Fruit fly (Drosophila melanogaster) whole organism, embryonic: ENCODE results near the gene Dis3l2.
A peak's percentile ranks its signal among the peaks of the same experiment; 100 is the strongest.

Experiments used
- B-H2 ChIP-seq: fragments of 200-800 bp; sonication (Bioruptor generic); optimal IDR thresholded peaks from 2 replicates; lab custom pipeline; 2018; ENCODE audit warnings: missing biosample characterization, mild to moderate bottlenecking, missing genetic modification characterization
- CG10267 ChIP-seq: fragments of 200-800 bp; sonication (Bioruptor generic); optimal IDR thresholded peaks from 2 replicates; lab custom pipeline; 2018; ENCODE audit warnings: missing biosample characterization, mild to moderate bottlenecking, missing genetic modification characterization, moderate library complexity
- CG13296 ChIP-seq: fragments of 200-800 bp; sonication (Bioruptor generic); optimal IDR thresholded peaks from 3 replicates; lab custom pipeline; 2018; ENCODE audit warnings: missing biosample characterization, mild to moderate bottlenecking, missing genetic modification characterization
- CG14667 ChIP-seq: fragments of 200-800 bp; sonication (Bioruptor generic); IDR thresholded peaks from 2 replicates; pipeline ENCODE4 v1.3.6; 2022; ENCODE audit warnings: missing biosample characterization, missing genetic modification characterization
- CG17612 ChIP-seq: fragments of 200-800 bp; sonication (Bioruptor generic); IDR thresholded peaks from 2 replicates; pipeline ENCODE4 v1.3.6; 2022; ENCODE audit warnings: missing biosample characterization, missing genetic modification characterization
- CG17802 ChIP-seq: fragments of 200-800 bp; sonication (Bioruptor generic); optimal IDR thresholded peaks from 2 replicates; lab custom pipeline; 2018; ENCODE audit warnings: missing biosample characterization, mild to moderate bottlenecking, missing genetic modification characterization, moderate library complexity
- CG2202 ChIP-seq: fragments of 200-800 bp; sonication (Bioruptor generic); optimal IDR thresholded peaks from 2 replicates; lab custom pipeline; 2018; ENCODE audit warnings: missing biosample characterization, mild to moderate bottlenecking, missing genetic modification characterization
- CG2712 ChIP-seq: fragments of 200-800 bp; optimal IDR thresholded peaks from 3 replicates; lab custom pipeline; 2019; ENCODE audit warnings: missing biosample characterization, mild to moderate bottlenecking, missing genetic modification characterization, moderate library complexity
- CG31365 ChIP-seq: fragments of 200-800 bp; sonication (Bioruptor generic); optimal IDR thresholded peaks from 2 replicates; lab custom pipeline; 2018; ENCODE audit warnings: missing biosample characterization, mild to moderate bottlenecking, missing genetic modification characterization
- CG43689 ChIP-seq: fragments of 200-800 bp; sonication (Bioruptor generic); IDR thresholded peaks from 2 replicates; pipeline ENCODE4 v1.3.6; 2022; ENCODE audit warnings: missing biosample characterization, missing genetic modification characterization
- CG4707 ChIP-seq: fragments of 200-800 bp; sonication (Bioruptor generic); optimal IDR thresholded peaks from 2 replicates; lab custom pipeline; 2018; ENCODE audit warnings: missing biosample characterization, mild to moderate bottlenecking, missing genetic modification characterization, moderate library complexity
- CG6175 ChIP-seq: fragments of 200-800 bp; sonication (Bioruptor generic); IDR thresholded peaks from 3 replicates; pipeline ENCODE4 v1.3.6; 2022; ENCODE audit warnings: missing biosample characterization, missing genetic modification characterization
- CG6765 ChIP-seq: fragments of 200-800 bp; sonication (Bioruptor generic); optimal IDR thresholded peaks from 3 replicates; lab custom pipeline; 2017; ENCODE audit warnings: missing biosample characterization, mild to moderate bottlenecking, missing genetic modification characterization
- CG7745 ChIP-seq: fragments of 200-800 bp; sonication (Bioruptor generic); optimal IDR thresholded peaks from 2 replicates; lab custom pipeline; 2018; ENCODE audit warnings: missing biosample characterization, mild to moderate bottlenecking, missing genetic modification characterization, moderate library complexity
- CG7786 ChIP-seq: fragments of 200-800 bp; sonication (Bioruptor generic); optimal IDR thresholded peaks from 2 replicates; lab custom pipeline; 2016; ENCODE audit warnings: missing biosample characterization, missing genetic modification characterization
- CG7963 ChIP-seq: fragments of 200-800 bp; sonication (Bioruptor generic); IDR thresholded peaks from 3 replicates; pipeline ENCODE4 v1.3.6; 2022; ENCODE audit warnings: missing biosample characterization, missing genetic modification characterization; ENCODE audit not compliant: partially characterized antibody
- CG9876 ChIP-seq: fragments of 200-800 bp; sonication (Bioruptor generic); optimal IDR thresholded peaks from 2 replicates; lab custom pipeline; 2016; ENCODE audit warnings: missing biosample characterization, missing genetic modification characterization
- Camta ChIP-seq: fragments of 200-800 bp; sonication (Bioruptor generic); optimal IDR thresholded peaks from 2 replicates; lab custom pipeline; 2016; ENCODE audit warnings: missing biosample characterization, missing genetic modification characterization
- CkIIα-i1 ChIP-seq: fragments of 200-800 bp; sonication (Bioruptor generic); IDR thresholded peaks from 2 replicates; pipeline ENCODE4 v1.3.6; 2022; ENCODE audit warnings: missing biosample characterization, missing genetic modification characterization
- Dfd ChIP-seq, 2 experiments: fragments of >200 bp; optimal IDR thresholded peaks; 2 replicates each; lab custom pipeline; 2017; ENCODE audit warnings: missing biosample characterization in 2 of 2, missing genetic modification characterization in 2 of 2
- Doc3 ChIP-seq: fragments of 200-800 bp; sonication (Bioruptor generic); IDR thresholded peaks from 3 replicates; pipeline ENCODE4 v1.3.6; 2022; ENCODE audit warnings: missing biosample characterization, missing genetic modification characterization; ENCODE audit not compliant: partially characterized antibody
- Dref ChIP-seq: fragments of 200-800 bp; sonication (Bioruptor generic); IDR thresholded peaks from 2 replicates; pipeline ENCODE4 v1.3.6; 2022; ENCODE audit warnings: missing biosample characterization, missing genetic modification characterization
- Fer1 ChIP-seq: fragments of 200-800 bp; sonication (Bioruptor generic); optimal IDR thresholded peaks from 2 replicates; lab custom pipeline; 2017; ENCODE audit warnings: missing biosample characterization, mild to moderate bottlenecking, missing genetic modification characterization
- HLH3B ChIP-seq: fragments of 200-800 bp; sonication (Bioruptor generic); IDR thresholded peaks from 2 replicates; pipeline ENCODE4 v1.3.6; 2022; ENCODE audit warnings: missing biosample characterization, missing genetic modification characterization
- HmgZ ChIP-seq: fragments of 200-800 bp; sonication (Bioruptor generic); optimal IDR thresholded peaks from 2 replicates; lab custom pipeline; 2018; ENCODE audit warnings: missing biosample characterization, mild to moderate bottlenecking, missing genetic modification characterization
- MBD-R2 ChIP-seq: fragments of 200-800 bp; sonication (Bioruptor generic); IDR thresholded peaks from 2 replicates; pipeline ENCODE4 v1.3.6; 2022; ENCODE audit warnings: missing biosample characterization, missing genetic modification characterization
- Oaz ChIP-seq: fragments of 200-800 bp; sonication (Bioruptor generic); IDR thresholded peaks from 2 replicates; pipeline ENCODE4 v1.3.6; 2022; ENCODE audit warnings: missing biosample characterization, missing genetic modification characterization
- Optix ChIP-seq: fragments of 200-800 bp; sonication (Bioruptor generic); IDR thresholded peaks from 3 replicates; pipeline ENCODE4 v1.3.6; 2022; ENCODE audit warnings: missing biosample characterization, missing genetic modification characterization
- TFAM ChIP-seq: fragments of 200-800 bp; sonication (Bioruptor generic); optimal IDR thresholded peaks from 2 replicates; lab custom pipeline; 2017; ENCODE audit warnings: missing biosample characterization, missing genetic modification characterization, inconsistent platforms
- Xbp1 ChIP-seq: fragments of 200-800 bp; sonication (Bioruptor generic); optimal IDR thresholded peaks from 3 replicates; lab custom pipeline; 2016; ENCODE audit warnings: missing biosample characterization, mild to moderate bottlenecking, missing genetic modification characterization
- ab ChIP-seq: fragments of 200-800 bp; sonication (Bioruptor generic); optimal IDR thresholded peaks from 2 replicates; lab custom pipeline; 2016; ENCODE audit warnings: missing biosample characterization, missing genetic modification characterization
- corto ChIP-seq: fragments of 200-800 bp; sonication (Bioruptor generic); optimal IDR thresholded peaks from 2 replicates; lab custom pipeline; 2016; ENCODE audit warnings: missing biosample characterization, mild to moderate bottlenecking, missing genetic modification characterization, moderate library complexity
- da ChIP-seq: fragments of 200-800 bp; sonication (Bioruptor generic); optimal IDR thresholded peaks from 2 replicates; lab custom pipeline; 2016; ENCODE audit warnings: missing biosample characterization, missing genetic modification characterization
- eve ChIP-seq, 2 experiments: fragments of >200 bp; optimal IDR thresholded peaks; 2 replicates each; lab custom pipeline; 2017; ENCODE audit warnings: missing biosample characterization in 2 of 2, missing genetic modification characterization in 2 of 2
- grau ChIP-seq: fragments of 200-800 bp; optimal IDR thresholded peaks from 3 replicates; lab custom pipeline; 2019; ENCODE audit warnings: missing biosample characterization, mild to moderate bottlenecking, missing genetic modification characterization, moderate library complexity
- h ChIP-seq: fragments of >200 bp; optimal IDR thresholded peaks from 2 replicates; lab custom pipeline; 2017
- hth ChIP-seq: fragments of >200 bp; optimal IDR thresholded peaks from 2 replicates; lab custom pipeline; 2017; ENCODE audit warnings: inconsistent platforms
- mam ChIP-seq: fragments of 200-800 bp; sonication (Bioruptor generic); optimal IDR thresholded peaks from 3 replicates; lab custom pipeline; 2016; ENCODE audit warnings: missing biosample characterization, missing genetic modification characterization
- onecut ChIP-seq: fragments of 200-800 bp; sonication (Bioruptor generic); IDR thresholded peaks from 2 replicates; pipeline ENCODE4 v1.3.6; 2022; ENCODE audit warnings: missing biosample characterization, missing genetic modification characterization
- pnt ChIP-seq: fragments of 200-800 bp; sonication (Bioruptor generic); optimal IDR thresholded peaks from 3 replicates; lab custom pipeline; 2016; ENCODE audit warnings: missing biosample characterization, missing genetic modification characterization
- psq ChIP-seq: fragments of 200-800 bp; sonication (Bioruptor generic); optimal IDR thresholded peaks from 2 replicates; lab custom pipeline; 2017; ENCODE audit warnings: missing biosample characterization, missing genetic modification characterization
- pum ChIP-seq: fragments of 200-800 bp; sonication (Bioruptor generic); optimal IDR thresholded peaks from 2 replicates; lab custom pipeline; 2016; ENCODE audit warnings: missing biosample characterization, missing genetic modification characterization
- pzg ChIP-seq: fragments of 200-800 bp; sonication (Bioruptor generic); optimal IDR thresholded peaks from 3 replicates; lab custom pipeline; 2018; ENCODE audit warnings: missing biosample characterization, mild to moderate bottlenecking, missing genetic modification characterization, moderate library complexity
- repo ChIP-seq: fragments of 200-800 bp; sonication (Bioruptor generic); optimal IDR thresholded peaks from 2 replicates; lab custom pipeline; 2016; ENCODE audit warnings: missing biosample characterization, missing genetic modification characterization
- sens-2 ChIP-seq: fragments of 200-800 bp; sonication (Bioruptor generic); IDR thresholded peaks from 2 replicates; pipeline ENCODE4 v1.3.6; 2022; ENCODE audit warnings: missing biosample characterization, missing genetic modification characterization
- sna ChIP-seq: fragments of 200-800 bp; sonication (Bioruptor generic); IDR thresholded peaks from 2 replicates; pipeline ENCODE4 v1.3.6; 2022; ENCODE audit warnings: missing biosample characterization, missing genetic modification characterization; ENCODE audit not compliant: partially characterized antibody
- unpg ChIP-seq: fragments of 200-800 bp; sonication (Bioruptor generic); optimal IDR thresholded peaks from 3 replicates; lab custom pipeline; 2018; ENCODE audit warnings: missing biosample characterization, mild to moderate bottlenecking, missing genetic modification characterization, moderate library complexity
- wdn ChIP-seq: fragments of 200-800 bp; sonication (Bioruptor generic); IDR thresholded peaks from 2 replicates; pipeline ENCODE4 v1.3.6; 2022; ENCODE audit warnings: missing biosample characterization, missing genetic modification characterization
- wek ChIP-seq: fragments of 200-800 bp; sonication (Bioruptor generic); optimal IDR thresholded peaks from 3 replicates; lab custom pipeline; 2018; ENCODE audit warnings: missing biosample characterization, mild to moderate bottlenecking, missing genetic modification characterization, moderate library complexity
- yki ChIP-seq: fragments of >200 bp; optimal IDR thresholded peaks from 3 replicates; lab custom pipeline; 2018
- z ChIP-seq: fragments of 200-800 bp; sonication (Bioruptor generic); IDR thresholded peaks from 3 replicates; pipeline ENCODE4 v1.3.6; 2022; ENCODE audit warnings: missing biosample characterization, missing genetic modification characterization
- zfh1 ChIP-seq: fragments of 200-800 bp; sonication (Bioruptor generic); IDR thresholded peaks from 3 replicates; pipeline ENCODE4 v1.3.6; 2022; ENCODE audit warnings: missing biosample characterization, missing genetic modification characterization

The Dis3l2 gene

DNA sequence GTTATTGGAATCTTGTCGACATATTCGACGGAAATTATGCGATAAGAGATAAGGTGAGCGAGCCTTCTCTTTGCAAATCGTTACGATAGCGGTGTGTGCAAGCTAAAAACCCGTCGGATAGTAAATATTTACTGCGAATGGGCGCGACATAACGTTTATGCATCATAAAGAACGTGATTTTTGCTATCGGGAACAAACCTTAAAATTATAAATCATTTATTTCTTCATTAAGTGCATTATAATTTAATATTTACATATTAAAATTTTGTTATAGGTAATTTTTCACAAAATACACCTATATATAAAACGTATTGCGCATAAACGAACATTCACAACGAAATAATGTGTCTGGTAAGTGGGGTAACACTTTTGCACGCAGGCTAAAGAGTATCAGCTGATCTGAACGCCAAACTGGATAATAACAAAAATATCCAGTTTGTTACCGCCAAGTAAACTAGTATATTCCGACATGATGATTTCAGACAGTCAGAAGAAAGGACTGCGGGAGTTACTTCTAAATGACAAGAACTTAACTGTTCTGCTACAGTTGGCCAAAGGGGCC, 6.7 kb upstream of the Dis3l2 start, which contains the start of the genes Gk1 and CG13876 (continued):
- TF ChIP-seq h (no peak), CG6175 (peak; percentile 85), HmgZ (peak; percentile 98), corto (GFP tag; lab: Kevin White, UChicago) (peak; percentile 94), zfh1 (GFP tag; lab: Robert Waterston, UW) (peak; percentile 96), CG9876 (GFP tag; lab: Kevin White, UChicago) (no peak), CG10267 (tag; lab: Kevin White, UChicago) (peak; percentile 91), wdn (GFP tag; lab: Robert Waterston, UW) (peak; percentile 94), CG17612 (GFP tag; lab: Robert Waterston, UW) (peak; percentile 87), Xbp1 (peak; percentile 93), HLH3B (GFP tag; lab: Robert Waterston, UW) (peak; percentile 94), pzg (peak; percentile 56), CG14667 (GFP tag; lab: Robert Waterston, UW) (peak; percentile 84), CkIIα-i1 (GFP tag; lab: Robert Waterston, UW) (peak; percentile 41; the same call in 1 of the 2 replicates), CG4707 (peak; percentile 76), yki (no peak), hth (lab: Kevin White, UChicago) (no peak), sens-2 (GFP tag; lab: Robert Waterston, UW) (peak; percentile 84), ab (GFP tag; lab: Kevin White, UChicago) (no peak), CG13296 (GFP tag; lab: Kevin White, UChicago) (peak; percentile 97), mam (GFP tag; lab: Kevin White, UChicago) (peak; percentile 47), CG17802 (tag; lab: Kevin White, UChicago) (peak; percentile 53), CG2202 (peak; percentile 91), CG7963 (GFP tag; lab: Robert Waterston, UW) (no peak), eve (GFP tag; optimal IDR thresholded peaks at IDR 0.05; lab: Kevin White, UChicago) (no peak), psq (GFP tag; lab: Kevin White, UChicago) (peak; percentile 78), B-H2 (peak; percentile 97), Optix (GFP tag; lab: Robert Waterston, UW) (peak; percentile 72; the same call in 2 of the 3 replicates), da (no peak), CG7745 (tag; lab: Kevin White, UChicago) (peak; percentile 70), Doc3 (GFP tag; lab: Robert Waterston, UW) (no peak), repo (GFP tag; lab: Kevin White, UChicago) (no peak), Dfd (GFP tag; optimal IDR thresholded peaks at IDR 0.05; lab: Kevin White, UChicago) (no peak), Fer1 (GFP tag; lab: Kevin White, UChicago) (peak; percentile 98), CG2712 (tag; lab: Kevin White, UChicago) (peak; percentile 98), wek (peak; percentile 51), pnt (GFP tag; lab: Kevin White, UChicago) (no peak), pum (GFP tag; lab: Kevin White, UChicago) (peak; percentile 29), Oaz (GFP tag; lab: Robert Waterston, UW) (peak; percentile 91), CG31365 (tag; lab: Kevin White, UChicago) (peak; percentile 77), CG43689 (GFP tag; lab: Robert Waterston, UW) (peak; percentile 84), onecut (GFP tag; lab: Robert Waterston, UW) (peak; percentile 90), Dref (GFP tag; lab: Robert Waterston, UW) (no peak), CG7786 (GFP tag; lab: Kevin White, UChicago) (peak; percentile 62), sna (GFP tag; lab: Robert Waterston, UW) (no peak), CG6765 (GFP tag; lab: Kevin White, UChicago) (peak; percentile 94), z (GFP tag; lab: Robert Waterston, UW) (0 out of 3 replicates have a peak, but pooled peaks have one; percentile 36), Camta (peak; percentile 44), unpg (GFP tag; lab: Kevin White, UChicago) (peak; percentile 98), MBD-R2 (GFP tag; lab: Robert Waterston, UW) (peak; percentile 94), TFAM (GFP tag; lab: Kevin White, UChicago) (peak; percentile 63), grau (tag; lab: Kevin White, UChicago) (peak; percentile 96)
